Fruit fly (Drosophila melanogaster) whole organism, embryonic: ENCODE results near the gene tbc.

Source experiments
- Aef1 ChIP-seq: fragments of 200-800 bp; sonication (Bioruptor generic); IDR thresholded peaks from 3 replicates; pipeline ENCODE4 v1.3.6; 2022; ENCODE audit warnings: missing biosample characterization, missing genetic modification characterization
- CG10431 ChIP-seq: fragments of 200-800 bp; sonication (Bioruptor generic); optimal IDR thresholded peaks from 3 replicates; lab custom pipeline; 2018; ENCODE audit warnings: missing biosample characterization, mild to moderate bottlenecking, missing genetic modification characterization
- CG10959 ChIP-seq: fragments of 200-800 bp; sonication (Bioruptor generic); IDR thresholded peaks from 2 replicates; pipeline ENCODE4 v1.3.6; 2022; ENCODE audit warnings: missing biosample characterization, missing genetic modification characterization
- CG14710 ChIP-seq: fragments of 200-800 bp; sonication (Bioruptor generic); optimal IDR thresholded peaks from 3 replicates; lab custom pipeline; 2019; ENCODE audit warnings: missing biosample characterization, mild to moderate bottlenecking, missing genetic modification characterization, moderate library complexity
- CG15601 ChIP-seq: fragments of 200-800 bp; sonication (Bioruptor generic); optimal IDR thresholded peaks from 3 replicates; lab custom pipeline; 2019; ENCODE audit warnings: missing biosample characterization, mild to moderate bottlenecking, missing genetic modification characterization, moderate library complexity
- CG17568 ChIP-seq: fragments of 200-800 bp; sonication (Bioruptor generic); optimal IDR thresholded peaks from 2 replicates; lab custom pipeline; 2018; ENCODE audit warnings: missing biosample characterization, mild to moderate bottlenecking, missing genetic modification characterization, moderate library complexity
- CG2199 ChIP-seq: fragments of 200-800 bp; sonication (Bioruptor generic); IDR thresholded peaks from 3 replicates; pipeline ENCODE4 v1.3.6; 2022; ENCODE audit warnings: missing biosample characterization, missing genetic modification characterization
- CG31388 ChIP-seq: fragments of 200-800 bp; sonication (Bioruptor generic); optimal IDR thresholded peaks from 2 replicates; lab custom pipeline; 2016; ENCODE audit warnings: missing biosample characterization, missing genetic modification characterization
- CG32532 ChIP-seq: fragments of 200-800 bp; sonication (Bioruptor generic); IDR thresholded peaks from 2 replicates; pipeline ENCODE4 v1.3.6; 2022; ENCODE audit warnings: missing biosample characterization, missing genetic modification characterization
- CG6254 ChIP-seq: fragments of 200-800 bp; sonication (Bioruptor generic); optimal IDR thresholded peaks from 3 replicates; lab custom pipeline; 2017; ENCODE audit warnings: mild to moderate bottlenecking, missing biosample characterization, missing genetic modification reagents, missing genetic modification characterization
- CG7745 ChIP-seq: fragments of 200-800 bp; sonication (Bioruptor generic); optimal IDR thresholded peaks from 2 replicates; lab custom pipeline; 2018; ENCODE audit warnings: missing biosample characterization, mild to moderate bottlenecking, missing genetic modification characterization, moderate library complexity
- CG9437 ChIP-seq: fragments of 200-800 bp; sonication (Bioruptor generic); optimal IDR thresholded peaks from 2 replicates; lab custom pipeline; 2018; ENCODE audit warnings: missing biosample characterization, mild to moderate bottlenecking, missing genetic modification characterization
- CG9817 ChIP-seq: fragments of 200-800 bp; sonication (Bioruptor generic); optimal IDR thresholded peaks from 2 replicates; lab custom pipeline; 2018; ENCODE audit warnings: missing biosample characterization, mild to moderate bottlenecking, missing genetic modification characterization, moderate library complexity
- CTCF ChIP-seq: fragments of 200-800 bp; sonication (Bioruptor generic); optimal IDR thresholded peaks from 2 replicates; lab custom pipeline; 2017; ENCODE audit warnings: missing biosample characterization, mild to moderate bottlenecking, missing genetic modification characterization, moderate library complexity
- Camta ChIP-seq: fragments of 200-800 bp; sonication (Bioruptor generic); optimal IDR thresholded peaks from 2 replicates; lab custom pipeline; 2016; ENCODE audit warnings: missing biosample characterization, missing genetic modification characterization
- Chrac-16 ChIP-seq: fragments of 200-800 bp; sonication (Bioruptor generic); optimal IDR thresholded peaks from 3 replicates; lab custom pipeline; 2016; ENCODE audit warnings: missing biosample characterization, missing genetic modification characterization
- Dbx ChIP-seq: fragments of 200-800 bp; sonication (Bioruptor generic); IDR thresholded peaks from 3 replicates; pipeline ENCODE4 v1.3.6; 2022; ENCODE audit warnings: missing biosample characterization, missing genetic modification characterization
- Dll ChIP-seq: fragments of 200-800 bp; sonication (Bioruptor generic); IDR thresholded peaks from 4 replicates; pipeline ENCODE4 v1.3.6; 2022; ENCODE audit warnings: missing biosample characterization, missing genetic modification characterization; ENCODE audit not compliant: partially characterized antibody
- Doc2 ChIP-seq: fragments of 200-800 bp; sonication (Bioruptor generic); IDR thresholded peaks from 2 replicates; pipeline ENCODE4 v1.3.6; 2022; ENCODE audit warnings: missing biosample characterization, missing genetic modification characterization
- Fer3 ChIP-seq: fragments of 200-800 bp; sonication (Bioruptor generic); optimal IDR thresholded peaks from 2 replicates; lab custom pipeline; 2018; ENCODE audit warnings: missing biosample characterization, mild to moderate bottlenecking, missing genetic modification characterization, moderate library complexity
- Hr39 ChIP-seq: fragments of >200 bp; optimal IDR thresholded peaks from 2 replicates; lab custom pipeline; 2017
- Med ChIP-seq: fragments of 200-800 bp; sonication (Bioruptor generic); peaks from one replicate; lab custom pipeline; 2016; ENCODE audit warnings: missing biosample characterization, missing genetic modification characterization, mild to moderate bottlenecking, inconsistent platforms, moderate library complexity
- NC2β ChIP-seq: fragments of 200-800 bp; sonication (Bioruptor generic); optimal IDR thresholded peaks from 2 replicates; lab custom pipeline; 2016; ENCODE audit warnings: missing biosample characterization, missing genetic modification characterization
- Pdp1 ChIP-seq, 2 experiments: fragments of 200-800 bp; sonication (Bioruptor generic); optimal IDR thresholded peaks; 3 replicates each; lab custom pipeline; 2016; ENCODE audit warnings: missing biosample characterization in 2 of 2, missing genetic modification characterization in 2 of 2, mild to moderate bottlenecking in 1 of 2, moderate library complexity in 1 of 2
- Tbp ChIP-seq: fragments of >200 bp; optimal IDR thresholded peaks from 2 replicates; lab custom pipeline; 2018; ENCODE audit warnings: missing biosample characterization, missing genetic modification characterization
- ara ChIP-seq: fragments of 200-800 bp; sonication (Bioruptor generic); IDR thresholded peaks from 2 replicates; pipeline ENCODE4 v1.3.6; 2022; ENCODE audit warnings: missing biosample characterization, missing genetic modification characterization
- ato ChIP-seq: fragments of 200-800 bp; sonication (Bioruptor generic); IDR thresholded peaks from 2 replicates; pipeline ENCODE4 v1.3.6; 2022; ENCODE audit warnings: missing biosample characterization, missing genetic modification characterization; ENCODE audit not compliant: partially characterized antibody
- btn ChIP-seq: fragments of 200-800 bp; sonication (Bioruptor generic); optimal IDR thresholded peaks from 2 replicates; lab custom pipeline; 2016; ENCODE audit warnings: missing biosample characterization, missing genetic modification characterization
- chm ChIP-seq: fragments of 200-800 bp; sonication (Bioruptor generic); IDR thresholded peaks from 2 replicates; pipeline ENCODE4 v1.3.6; 2022; ENCODE audit warnings: missing biosample characterization, missing genetic modification characterization
- ci ChIP-seq: fragments of 200-800 bp; sonication (Bioruptor generic); IDR thresholded peaks from 3 replicates; pipeline ENCODE4 v1.3.6; 2022; ENCODE audit warnings: missing biosample characterization, missing genetic modification characterization
- disco-r ChIP-seq: fragments of 200-800 bp; sonication (Bioruptor generic); optimal IDR thresholded peaks from 2 replicates; lab custom pipeline; 2016; ENCODE audit warnings: missing biosample characterization, missing genetic modification characterization
- dmrt11E ChIP-seq: fragments of 200-800 bp; sonication (Bioruptor generic); optimal IDR thresholded peaks from 3 replicates; lab custom pipeline; 2018; ENCODE audit warnings: missing biosample characterization, mild to moderate bottlenecking, missing genetic modification characterization, moderate library complexity
- gfzf ChIP-seq: fragments of 200-800 bp; sonication (Bioruptor generic); optimal IDR thresholded peaks from 2 replicates; lab custom pipeline; 2016; ENCODE audit warnings: missing biosample characterization, mild to moderate bottlenecking, missing genetic modification characterization, moderate library complexity
- gt ChIP-seq: fragments of 200-800 bp; sonication (Bioruptor generic); IDR thresholded peaks from 2 replicates; pipeline ENCODE4 v1.3.6; 2022; ENCODE audit warnings: missing biosample characterization, missing genetic modification characterization
- ind ChIP-seq: fragments of 200-800 bp; sonication (Bioruptor generic); optimal IDR thresholded peaks from 3 replicates; lab custom pipeline; 2016; ENCODE audit warnings: missing biosample characterization, missing genetic modification characterization
- insv ChIP-seq, 2 experiments: fragments of 200-800 bp; sonication (Bioruptor generic); optimal IDR thresholded peaks; 3 replicates each; lab custom pipeline; 2016 to 2018; ENCODE audit warnings: missing biosample characterization in 2 of 2, missing genetic modification characterization in 2 of 2
- org-1 ChIP-seq: fragments of 200-800 bp; sonication (Bioruptor generic); optimal IDR thresholded peaks from 2 replicates; lab custom pipeline; 2017; ENCODE audit warnings: missing biosample characterization, missing genetic modification characterization
- pb ChIP-seq: fragments of 200-800 bp; sonication (Bioruptor generic); optimal IDR thresholded peaks from 3 replicates; lab custom pipeline; 2016; ENCODE audit warnings: missing biosample characterization, missing genetic modification characterization
- peb ChIP-seq: fragments of 200-800 bp; sonication (Bioruptor generic); IDR thresholded peaks from 2 replicates; pipeline ENCODE4 v1.3.6; 2022; ENCODE audit warnings: missing biosample characterization, missing genetic modification characterization
- pnt ChIP-seq: fragments of 200-800 bp; sonication (Bioruptor generic); optimal IDR thresholded peaks from 3 replicates; lab custom pipeline; 2016; ENCODE audit warnings: missing biosample characterization, missing genetic modification characterization
- pzg ChIP-seq: fragments of 200-800 bp; sonication (Bioruptor generic); optimal IDR thresholded peaks from 3 replicates; lab custom pipeline; 2018; ENCODE audit warnings: missing biosample characterization, mild to moderate bottlenecking, missing genetic modification characterization, moderate library complexity
- repo ChIP-seq: fragments of 200-800 bp; sonication (Bioruptor generic); optimal IDR thresholded peaks from 2 replicates; lab custom pipeline; 2016; ENCODE audit warnings: missing biosample characterization, missing genetic modification characterization
- rib ChIP-seq: fragments of 200-800 bp; sonication (Bioruptor generic); IDR thresholded peaks from 2 replicates; pipeline ENCODE4 v1.3.6; 2022; ENCODE audit warnings: missing biosample characterization, missing genetic modification characterization
- salm ChIP-seq: fragments of 200-800 bp; sonication (Bioruptor generic); optimal IDR thresholded peaks from 2 replicates; lab custom pipeline; 2018; ENCODE audit warnings: missing biosample characterization, mild to moderate bottlenecking, missing genetic modification characterization
- sens-2 ChIP-seq: fragments of 200-800 bp; sonication (Bioruptor generic); IDR thresholded peaks from 2 replicates; pipeline ENCODE4 v1.3.6; 2022; ENCODE audit warnings: missing biosample characterization, missing genetic modification characterization
- shn ChIP-seq: fragments of 200-800 bp; sonication (Bioruptor generic); optimal IDR thresholded peaks from 3 replicates; lab custom pipeline; 2016; ENCODE audit warnings: missing biosample characterization, missing genetic modification characterization
- sim ChIP-seq: fragments of 200-800 bp; sonication (Bioruptor generic); IDR thresholded peaks from 2 replicates; pipeline ENCODE4 v1.3.6; 2022; ENCODE audit warnings: missing biosample characterization, missing genetic modification characterization
- so ChIP-seq: fragments of 200-800 bp; sonication (Bioruptor generic); IDR thresholded peaks from 3 replicates; pipeline ENCODE4 v1.3.6; 2022; ENCODE audit warnings: missing biosample characterization, missing genetic modification characterization
- sob ChIP-seq: fragments of 200-800 bp; sonication (Bioruptor generic); IDR thresholded peaks from 2 replicates; pipeline ENCODE4 v1.3.6; 2022; ENCODE audit warnings: missing biosample characterization, missing genetic modification characterization
- zfh2 ChIP-seq: fragments of 200-800 bp; sonication (Bioruptor generic); optimal IDR thresholded peaks from 2 replicates; lab custom pipeline; 2016; ENCODE audit warnings: missing biosample characterization, missing genetic modification characterization

tbc gene

DNA sequence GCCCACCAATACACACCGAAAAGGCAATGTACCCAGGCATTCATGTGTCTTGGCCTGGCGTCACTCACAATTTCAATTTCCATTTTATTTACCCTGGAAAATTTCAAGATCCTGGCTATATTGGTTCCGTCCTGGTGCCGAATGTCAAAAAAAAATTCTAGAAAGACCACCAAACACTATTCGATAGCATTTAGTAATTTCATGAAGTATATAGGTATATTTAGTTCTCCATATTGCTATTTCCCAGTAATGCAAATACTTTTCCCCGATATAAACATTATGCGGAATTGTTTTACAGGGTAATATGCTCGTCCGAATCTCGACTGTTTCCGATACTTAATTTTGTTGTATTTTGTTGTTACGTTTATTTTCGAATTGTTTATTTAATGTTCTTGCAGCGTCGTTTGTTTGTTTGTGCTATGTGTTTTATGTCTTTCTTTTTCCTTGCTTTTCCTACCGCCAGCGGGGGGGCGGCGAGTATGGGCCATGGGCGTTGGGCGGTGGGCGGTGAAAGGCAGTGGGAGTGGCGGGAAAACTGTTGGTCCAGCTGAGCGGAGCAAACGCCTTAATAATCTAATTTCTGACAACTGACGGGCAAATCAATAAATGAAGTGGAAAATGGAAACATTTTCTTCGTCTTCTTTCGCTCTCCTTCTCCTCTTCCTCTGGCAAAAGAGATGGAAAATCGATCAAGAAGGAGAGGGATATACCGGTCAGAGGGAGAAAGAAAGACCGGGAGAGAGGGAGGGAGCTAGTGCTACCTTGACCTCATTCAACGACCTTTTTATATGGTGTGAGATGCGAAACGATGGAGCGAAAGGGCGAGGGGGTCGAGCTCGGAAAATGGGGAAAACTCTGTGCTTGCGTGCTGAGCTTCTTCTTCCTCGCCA lies 46.9 kb downstream of the tbc start (continued):
- TF ChIP-seq ato (GFP tag; lab: Robert Waterston, UW) (no peak), sens-2 (GFP tag; lab: Robert Waterston, UW) (no peak), peb (GFP tag; lab: Robert Waterston, UW) (0 out of 2 replicates have a peak, but pooled peaks have one; percentile 16), CG15601 (tag; lab: Kevin White, UChicago) (peak; percentile 54), disco-r (GFP tag; lab: Kevin White, UChicago) (no peak), gfzf (GFP tag; lab: Kevin White, UChicago) (no peak), gt (no peak), dmrt11E (tag; lab: Kevin White, UChicago) (peak; percentile 64), Camta (GFP tag; lab: Kevin White, UChicago) (peak; percentile 58), sim (GFP tag; lab: Robert Waterston, UW) (no peak), CG7745 (no peak), chm (GFP tag; lab: Robert Waterston, UW) (no peak), Pdp1 (GFP tag; optimal IDR thresholded peaks at IDR 0.05; lab: Kevin White, UChicago) (peak; percentile 35 to 54), Med (GFP tag; lab: Kevin White, UChicago) (peak; percentile 91), Chrac-16 (GFP tag; lab: Kevin White, UChicago) (peak; percentile 50), Hr39 (lab: Kevin White, UChicago) (no peak), Dbx (GFP tag; lab: Robert Waterston, UW) (0 out of 3 replicates have a peak, but pooled peaks have one; percentile 34), CG10959 (GFP tag; lab: Robert Waterston, UW) (peak; percentile 49; the same call in 1 of the 2 replicates), CG9817 (tag; lab: Kevin White, UChicago) (peak; percentile 27), pb (GFP tag; lab: Kevin White, UChicago) (no peak), CG6254 (GFP tag; lab: Kevin White, UChicago) (peak; percentile 4), shn (peak; percentile 72), rib (GFP tag; lab: Robert Waterston, UW) (no peak), org-1 (peak; percentile 46), so (GFP tag; lab: Robert Waterston, UW) (peak; percentile 21; the same call in 1 of the 3 replicates), Doc2 (GFP tag; lab: Robert Waterston, UW) (no peak), Tbp (GFP tag; lab: Kevin White, UChicago) (no peak), CG31388 (GFP tag; lab: Kevin White, UChicago) (peak; percentile 10), repo (GFP tag; lab: Kevin White, UChicago) (peak; percentile 4), Fer3 (tag; lab: Kevin White, UChicago) (peak; percentile 47), pnt (GFP tag; lab: Kevin White, UChicago) (peak; percentile 52), ci (GFP tag; lab: Robert Waterston, UW) (peak; percentile 66; the same call in 2 of the 3 replicates), CG9437 (GFP tag; lab: Kevin White, UChicago) (peak; percentile 37), sob (GFP tag; lab: Robert Waterston, UW) (peak; percentile 62), CG14710 (tag; lab: Kevin White, UChicago) (peak; percentile 47), pzg (no peak), CTCF (no peak), ind (GFP tag; lab: Kevin White, UChicago) (peak; percentile 57), NC2β (GFP tag; lab: Kevin White, UChicago) (peak; percentile 42), salm (tag; lab: Kevin White, UChicago) (peak; percentile 2), CG10431 (no peak), insv (GFP tag; optimal IDR thresholded peaks at IDR 0.05; lab: Kevin White, UChicago) (no peak), CG2199 (GFP tag; lab: Robert Waterston, UW) (no peak), zfh2 (GFP tag; lab: Kevin White, UChicago) (peak; percentile 40), CG32532 (peak; percentile 35; the same call in 1 of the 2 replicates), btn (GFP tag; lab: Kevin White, UChicago) (no peak), ara (no peak), Aef1 (GFP tag; lab: Robert Waterston, UW) (peak; percentile 62), CG17568 (GFP tag; lab: Kevin White, UChicago) (peak; percentile 14), Dll (no peak)
